Fruit fly (Drosophila melanogaster) whole organism, wandering third instar larva: ENCODE data around the gene CG17122.

Source experiments
- Dfd ChIP-seq: fragments of >200 bp; optimal IDR thresholded peaks from 2 replicates; lab custom pipeline; 2017; ENCODE audit warnings: missing biosample characterization, missing genetic modification characterization
- dsf ChIP-seq: sonication (Bioruptor generic); optimal IDR thresholded peaks from 2 replicates; lab custom pipeline; 2016; ENCODE audit warnings: missing biosample characterization, missing genetic modification characterization, borderline replicate concordance
- h ChIP-seq: fragments of 200-800 bp; sonication (Bioruptor generic); optimal IDR thresholded peaks from 3 replicates; lab custom pipeline; 2016; ENCODE audit warnings: missing biosample characterization, mild to moderate bottlenecking, missing genetic modification characterization
- sv ChIP-seq: fragments of 200-800 bp; sonication (Bioruptor generic); optimal IDR thresholded peaks from 3 replicates; lab custom pipeline; 2016; ENCODE audit warnings: missing biosample characterization, missing genetic modification characterization
- usp ChIP-seq: fragments of >200 bp; optimal IDR thresholded peaks from 2 replicates; lab custom pipeline; 2017; ENCODE audit warnings: missing biosample characterization, missing genetic modification characterization

dm6 chr3L:20299110-20299509 is 24.0 kb upstream of the CG17122 start, which contains the start of gene SCCRO4:
- TF ChIP-seq h (GFP tag; lab: Kevin White, UChicago) (no peak), sv (GFP tag; lab: Kevin White, UChicago) (no peak), dsf (GFP tag; lab: Kevin White, UChicago) (no peak), Dfd (GFP tag; lab: Kevin White, UChicago) (no peak), usp (no peak)
